Worm (Caenorhabditis elegans): ENCODE results near the gene lron-13.

DNA sequence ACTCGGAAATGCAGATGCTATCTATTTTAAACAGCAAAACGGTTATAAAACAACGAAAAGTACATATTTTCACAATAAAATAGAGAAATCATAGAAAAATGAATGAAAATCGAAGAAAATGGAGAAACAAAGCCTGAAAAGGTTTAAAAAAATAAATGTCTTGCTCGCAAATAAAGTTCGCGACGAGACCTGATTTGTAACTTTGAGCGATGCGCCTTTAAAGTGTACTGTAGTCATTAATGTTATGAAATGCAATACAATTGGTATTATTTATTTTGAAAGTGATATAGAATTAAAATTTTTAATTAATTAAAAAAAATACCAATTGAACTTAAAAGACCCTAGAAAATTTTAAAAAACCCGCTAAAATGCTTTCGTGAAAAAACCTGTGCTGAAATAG, 34.0 kb downstream of the lron-13 start:
- TF ChIP-seq flt-1 (GFP tag; IDR thresholded peaks at IDR 0.05) (no peak), tab-1 (GFP tag; IDR thresholded peaks at IDR 0.05) (no peak), ztf-29 (GFP tag; IDR thresholded peaks at IDR 0.05) (no peak)

Measured in whole organism, midembryonic.